Fruit fly (Drosophila melanogaster): ENCODE measurements around the gene CG6321.

Gene CG6321

DNA sequence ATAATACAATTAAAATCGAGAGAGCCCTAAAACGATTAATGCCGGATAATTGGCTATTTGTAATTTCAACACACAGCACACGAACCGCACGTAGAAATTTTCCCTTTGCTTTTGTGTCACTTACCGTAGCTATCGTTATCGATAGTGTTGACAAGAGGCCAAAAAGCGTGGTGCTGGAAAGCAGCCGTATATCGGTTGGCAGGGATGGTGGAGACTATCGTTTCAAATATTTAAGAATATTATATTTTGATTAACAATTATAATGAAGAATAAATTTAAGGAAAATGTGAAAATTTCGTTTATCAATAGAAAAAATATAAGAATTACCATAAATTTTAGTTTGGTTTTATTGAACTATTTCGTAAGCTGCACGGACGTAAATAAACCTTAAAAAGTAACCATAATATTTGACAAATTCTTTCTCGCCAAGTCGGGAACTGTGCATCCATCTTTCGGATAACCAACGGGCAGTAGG lies 32.1 kb upstream of the CG6321 start, which contains the start of gene JIL-1 (continued):
- TF ChIP-seq CG10543 (GFP tag; optimal IDR thresholded peaks at IDR 0.05) (peak; percentile 60), mld (GFP tag; IDR thresholded peaks at IDR 0.05; ENCODE audit: partially characterized antibody) (peak; percentile 79), CG4328 (GFP tag; optimal IDR thresholded peaks at IDR 0.05) (no peak), MTF-1 (GFP tag; optimal IDR thresholded peaks at IDR 0.05; ENCODE audit: borderline replicate concordance) (no peak), CG10321 (GFP tag; IDR thresholded peaks at IDR 0.05) (no peak), CG3065 (GFP tag; optimal IDR thresholded peaks at IDR 0.05) (no peak), CG3847 (GFP tag; IDR thresholded peaks at IDR 0.05) (peak; percentile 96), kni (GFP tag; optimal IDR thresholded peaks at IDR 0.05) (no peak), CG17361 (GFP tag; IDR thresholded peaks at IDR 0.05) (peak; percentile 61), btn (GFP tag; optimal IDR thresholded peaks at IDR 0.05) (no peak), bsh (GFP tag; optimal IDR thresholded peaks at IDR 0.05) (peak in 1 of 2 experiments; percentile 31), CG2875 (GFP tag; optimal IDR thresholded peaks at IDR 0.05) (no peak), unc-4 (GFP tag; IDR thresholded peaks at IDR 0.05; ENCODE audit: partially characterized antibody) (peak; percentile 87), nmo (GFP tag; optimal IDR thresholded peaks at IDR 0.05) (peak; percentile 56), tgo (GFP tag; IDR thresholded peaks at IDR 0.05) (peak; percentile 76), BEAF-32 (GFP tag; optimal IDR thresholded peaks at IDR 0.05) (peak; percentile 89), Optix (GFP tag; IDR thresholded peaks at IDR 0.05) (no peak), cwo (GFP tag; optimal IDR thresholded peaks at IDR 0.05) (peak; percentile 17), CG11696 (GFP tag; IDR thresholded peaks at IDR 0.05) (no peak), lola (GFP tag; optimal IDR thresholded peaks at IDR 0.05) (peak in 1 of 3 experiments; percentile 30), CG12942 (GFP tag; optimal IDR thresholded peaks at IDR 0.05) (peak; percentile 60), Hand (GFP tag; optimal IDR thresholded peaks at IDR 0.05) (no peak), eyg (GFP tag; optimal IDR thresholded peaks at IDR 0.05) (no peak), ranshi (GFP tag; IDR thresholded peaks at IDR 0.05) (peak; percentile 63), CG8765 (GFP tag; IDR thresholded peaks at IDR 0.05) (no peak), CG14441 (GFP tag; IDR thresholded peaks at IDR 0.05) (peak; percentile 77), HmgZ (tag; optimal IDR thresholded peaks at IDR 0.05) (peak; percentile 49), repo (GFP tag; optimal IDR thresholded peaks at IDR 0.05) (peak; percentile 19), Dek (tag; optimal IDR thresholded peaks at IDR 0.05) (peak; percentile 65), wdn (GFP tag; IDR thresholded peaks at IDR 0.05) (peak; percentile 65), Fer2 (tag; optimal IDR thresholded peaks at IDR 0.05) (no peak), Abd-B (GFP tag; optimal IDR thresholded peaks at IDR 0.05) (peak; percentile 26), jing (GFP tag; optimal IDR thresholded peaks at IDR 0.05) (no peak), CG3838 (GFP tag; optimal IDR thresholded peaks at IDR 0.05) (no peak), CG33213 (GFP tag; optimal IDR thresholded peaks at IDR 0.05) (peak; percentile 58), TFAM (GFP tag; optimal IDR thresholded peaks at IDR 0.05) (no peak), CG42726 (GFP tag; IDR thresholded peaks at IDR 0.05; ENCODE audit: partially characterized antibody) (peak; percentile 87), esg (GFP tag; conservative IDR thresholded peaks at IDR 0.05) (peak; percentile 42; the same call in 1 of the 2 replicates), twi (tag; optimal IDR thresholded peaks at IDR 0.05) (no peak), Ravus (GFP tag; IDR thresholded peaks at IDR 0.05) (no peak), Sry-δ (GFP tag; optimal IDR thresholded peaks at IDR 0.05) (peak; percentile 65), CG12769 (tag; optimal IDR thresholded peaks at IDR 0.05) (peak; percentile 35), CG4404 (GFP tag; IDR thresholded peaks at IDR 0.05) (peak; percentile 54; the same call in 1 of the 2 replicates), disco-r (GFP tag; optimal IDR thresholded peaks at IDR 0.05) (no peak), sens-2 (GFP tag; IDR thresholded peaks at IDR 0.05) (no peak), ken (GFP tag; IDR thresholded peaks at IDR 0.05) (peak; percentile 81), CrebB (tag; optimal IDR thresholded peaks at IDR 0.05) (no peak), cad (GFP tag; optimal IDR thresholded peaks at IDR 0.05) (no peak), Ssrp (tag; optimal IDR thresholded peaks at IDR 0.05) (peak; percentile 38), CG16779 (GFP tag; IDR thresholded peaks at IDR 0.05) (peak; percentile 72; the same call in 1 of the 2 replicates)

All from whole organism, embryonic.